Worm (Caenorhabditis elegans) whole organism, L3 larva: ENCODE results near the gene mec-17.
A peak's percentile ranks its signal among the peaks of the same experiment; 100 is the strongest.

ENCODE experiments used
- ZK546.5 ChIP-seq: sonication (generic microtip); optimal IDR thresholded peaks from 2 replicates; lab custom pipeline; 2017; ENCODE audit warnings: missing biosample characterization, missing genetic modification characterization
- aly-2 ChIP-seq: fragments of 150-350 bp; optimal IDR thresholded peaks from 2 replicates; lab custom pipeline; 2014; ENCODE audit warnings: missing biosample characterization, missing genetic modification characterization
- ama-1 ChIP-seq: fragments of 150-350 bp; optimal IDR thresholded peaks from 2 replicates; lab custom pipeline; 2018
- ceh-16 ChIP-seq: sonication (generic microtip); optimal IDR thresholded peaks from 2 replicates; lab custom pipeline; 2017; ENCODE audit warnings: missing biosample characterization, missing genetic modification characterization
- ceh-28 ChIP-seq: fragments of 150-350 bp; optimal IDR thresholded peaks from 2 replicates; lab custom pipeline; 2014; ENCODE audit warnings: missing biosample characterization, missing genetic modification reagents, missing genetic modification characterization
- ceh-82 ChIP-seq: fragments of 150-350 bp; optimal IDR thresholded peaks from 2 replicates; lab custom pipeline; 2014; ENCODE audit warnings: missing biosample characterization, missing genetic modification characterization
- ceh-9 ChIP-seq: sonication (generic microtip); optimal IDR thresholded peaks from 2 replicates; lab custom pipeline; 2018; ENCODE audit warnings: missing biosample characterization, missing genetic modification characterization
- daf-12 ChIP-seq: fragments of 150-350 bp; optimal IDR thresholded peaks from 2 replicates; lab custom pipeline; 2014; ENCODE audit warnings: missing biosample characterization, missing genetic modification reagents, missing genetic modification characterization
- egl-27 ChIP-seq: sonication (generic microtip); optimal IDR thresholded peaks from 4 replicates; lab custom pipeline; 2017; ENCODE audit warnings: missing biosample characterization, missing genetic modification reagents, missing genetic modification characterization
- egl-5 ChIP-seq: fragments of 150-350 bp; optimal IDR thresholded peaks from 2 replicates; lab custom pipeline; 2017; ENCODE audit warnings: missing biosample characterization, missing genetic modification reagents, missing genetic modification characterization, inconsistent platforms
- eor-1 ChIP-seq, 2 experiments: fragments of 150-350 bp; optimal IDR thresholded peaks; 2 replicates each; lab custom pipeline; 2014 to 2018; ENCODE audit warnings: missing biosample characterization in 2 of 2, missing genetic modification characterization in 2 of 2
- fkh-10 ChIP-seq: sonication (generic microtip); optimal IDR thresholded peaks from 2 replicates; lab custom pipeline; 2017; ENCODE audit warnings: missing biosample characterization, missing genetic modification reagents, missing genetic modification characterization
- fkh-2 ChIP-seq: fragments of 150-350 bp; optimal IDR thresholded peaks from 2 replicates; lab custom pipeline; 2014; ENCODE audit warnings: missing biosample characterization, missing genetic modification reagents, missing genetic modification characterization
- fos-1 ChIP-seq: fragments of 150-350 bp; optimal IDR thresholded peaks from 2 replicates; lab custom pipeline; 2014; ENCODE audit warnings: missing biosample characterization, missing genetic modification characterization
- hmg-11 ChIP-seq: sonication (generic microtip); optimal IDR thresholded peaks from 2 replicates; lab custom pipeline; 2016; ENCODE audit warnings: missing genetic modification characterization, missing compliant biosample characterization
- lin-15B ChIP-seq: fragments of 150-350 bp; optimal IDR thresholded peaks from 2 replicates; lab custom pipeline; 2014; ENCODE audit warnings: missing biosample characterization, missing genetic modification characterization
- lin-39 ChIP-seq: fragments of 150-350 bp; optimal IDR thresholded peaks from 2 replicates; lab custom pipeline; 2018; ENCODE audit warnings: missing biosample characterization, missing genetic modification reagents, missing genetic modification characterization
- lsy-12 ChIP-seq: sonication (generic microtip); optimal IDR thresholded peaks from 2 replicates; lab custom pipeline; 2016; ENCODE audit warnings: mild to moderate bottlenecking, missing genetic modification characterization, missing compliant biosample characterization
- mdl-1 ChIP-seq: fragments of 150-350 bp; optimal IDR thresholded peaks from 2 replicates; lab custom pipeline; 2014; ENCODE audit warnings: missing biosample characterization, missing genetic modification characterization
- mml-1 ChIP-seq: fragments of 150-350 bp; sonication (generic microtip); optimal IDR thresholded peaks from 3 replicates; lab custom pipeline; 2014; ENCODE audit warnings: missing biosample characterization, missing genetic modification characterization
- nfya-1 ChIP-seq: sonication (generic microtip); optimal IDR thresholded peaks from 2 replicates; lab custom pipeline; 2017; ENCODE audit warnings: missing genetic modification characterization, mild to moderate bottlenecking, missing compliant biosample characterization, antibody characterized with exemption, moderate library complexity; ENCODE audit not compliant: insufficient read depth
- nhr-11 ChIP-seq: fragments of 150-350 bp; optimal IDR thresholded peaks from 2 replicates; lab custom pipeline; 2014; ENCODE audit warnings: missing biosample characterization, missing genetic modification characterization
- nhr-12 ChIP-seq: fragments of 150-350 bp; optimal IDR thresholded peaks from 2 replicates; lab custom pipeline; 2014; ENCODE audit warnings: missing biosample characterization, missing genetic modification characterization
- nhr-237 ChIP-seq: fragments of 150-350 bp; optimal IDR thresholded peaks from 2 replicates; lab custom pipeline; 2014; ENCODE audit warnings: missing biosample characterization, missing genetic modification characterization
- nhr-25 ChIP-seq: sonication (generic microtip); optimal IDR thresholded peaks from 2 replicates; lab custom pipeline; 2017; ENCODE audit warnings: missing biosample characterization, missing genetic modification characterization
- nhr-28 ChIP-seq: fragments of 150-350 bp; optimal IDR thresholded peaks from 2 replicates; lab custom pipeline; 2014; ENCODE audit warnings: missing biosample characterization, missing genetic modification characterization
- nhr-67 ChIP-seq: fragments of 150-350 bp; optimal IDR thresholded peaks from 2 replicates; lab custom pipeline; 2014; ENCODE audit warnings: missing biosample characterization, missing genetic modification characterization
- nhr-76 ChIP-seq: fragments of 150-350 bp; sonication (generic microtip); optimal IDR thresholded peaks from 5 replicates; lab custom pipeline; 2014; ENCODE audit warnings: missing biosample characterization, missing genetic modification characterization
- nhr-77 ChIP-seq: fragments of 150-350 bp; optimal IDR thresholded peaks from 2 replicates; lab custom pipeline; 2014; ENCODE audit warnings: missing biosample characterization, missing genetic modification characterization
- pha-4 ChIP-seq: fragments of 150-350 bp; optimal IDR thresholded peaks from 2 replicates; lab custom pipeline; 2014; ENCODE audit warnings: missing biosample characterization, missing genetic modification reagents, missing genetic modification characterization
- pqm-1 ChIP-seq: fragments of 150-350 bp; optimal IDR thresholded peaks from 2 replicates; lab custom pipeline; 2017; ENCODE audit warnings: missing biosample characterization, missing genetic modification characterization, inconsistent platforms
- sea-2 ChIP-seq: fragments of 150-350 bp; sonication (generic microtip); optimal IDR thresholded peaks from 4 replicates; lab custom pipeline; 2014; ENCODE audit warnings: missing biosample characterization, missing genetic modification reagents, missing genetic modification characterization
- skn-1 ChIP-seq: fragments of 150-350 bp; optimal IDR thresholded peaks from 2 replicates; lab custom pipeline; 2014; ENCODE audit warnings: missing biosample characterization, missing genetic modification characterization
- snpc-4 ChIP-seq: fragments of 150-350 bp; optimal IDR thresholded peaks from 2 replicates; lab custom pipeline; 2014; ENCODE audit warnings: missing biosample characterization, missing genetic modification characterization
- tbx-2 ChIP-seq: sonication (generic microtip); optimal IDR thresholded peaks from 2 replicates; lab custom pipeline; 2016; ENCODE audit warnings: mild to moderate bottlenecking, missing genetic modification characterization, missing compliant biosample characterization
- unc-39 ChIP-seq: sonication (generic microtip); optimal IDR thresholded peaks from 4 replicates; lab custom pipeline; 2017; ENCODE audit warnings: missing biosample characterization, missing genetic modification characterization
- unc-62 ChIP-seq: fragments of 150-350 bp; sonication (generic microtip); optimal IDR thresholded peaks from 4 replicates; lab custom pipeline; 2014; ENCODE audit warnings: missing biosample characterization, missing genetic modification reagents, missing genetic modification characterization
- zag-1 ChIP-seq: fragments of 150-350 bp; optimal IDR thresholded peaks from 2 replicates; lab custom pipeline; 2014; ENCODE audit warnings: missing biosample characterization, missing genetic modification characterization
- ztf-11 ChIP-seq: fragments of 150-350 bp; optimal IDR thresholded peaks from 2 replicates; lab custom pipeline; 2014; ENCODE audit warnings: missing biosample characterization, missing genetic modification characterization
- ztf-4 ChIP-seq: fragments of 150-350 bp; optimal IDR thresholded peaks from 2 replicates; lab custom pipeline; 2014; ENCODE audit warnings: missing biosample characterization, missing genetic modification characterization

Gene mec-17

ce11 chrIV:7982024-7982576 lies 4.9 kb downstream of the mec-17 start, which contains the start of gene arf-5 (continued):
- TF ChIP-seq nhr-77: no peak
- no peak for TF ChIP-seq tbx-2
- no peak for TF ChIP-seq eor-1 (tag; optimal IDR thresholded peaks at IDR 0.05; lab: Kevin White, UChicago)
- TF ChIP-seq nhr-11 (tag; lab: Kevin White, UChicago): no peak
- no peak for TF ChIP-seq unc-39 (tag; lab: Kevin White, UChicago)
- TF ChIP-seq fkh-10 (GFP tag; lab: Kevin White, UChicago): no peak
- no peak for TF ChIP-seq ztf-11 (tag; lab: Kevin White, UChicago)
- TF ChIP-seq hmg-11 (tag; lab: Kevin White, UChicago): no peak
- TF ChIP-seq nhr-67 (tag; lab: Kevin White, UChicago): no peak
- TF ChIP-seq nhr-237: no peak
- no peak for TF ChIP-seq nhr-25
- TF ChIP-seq ceh-9 (tag; lab: Kevin White, UChicago): no peak
- TF ChIP-seq fos-1 (tag; lab: Kevin White, UChicago): no peak
- no peak for TF ChIP-seq nhr-12 (tag; lab: Kevin White, UChicago)
- TF ChIP-seq ama-1 (lab: Kevin White, UChicago): peak; percentile 50
- TF ChIP-seq zag-1 (tag; lab: Kevin White, UChicago): no peak
- TF ChIP-seq lsy-12 (tag; lab: Kevin White, UChicago): no peak
- no peak for TF ChIP-seq nhr-28 (tag; lab: Kevin White, UChicago)
- no peak for TF ChIP-seq unc-62 (GFP tag; lab: Kevin White, UChicago)
- TF ChIP-seq snpc-4 (tag; lab: Kevin White, UChicago): no peak
- no peak for TF ChIP-seq nhr-76 (tag; lab: Kevin White, UChicago)
- TF ChIP-seq ceh-28: no peak

ce11 chrIV:7979588-7979987 lies 7.4 kb downstream of the mec-17 start, which contains the start of gene unc-24:
Gene unc-24 (plus strand): TSS chrIV:7979870.
- TF ChIP-seq ceh-82 (tag; lab: Kevin White, UChicago) (no peak), nhr-76 (tag; lab: Kevin White, UChicago) (no peak), nfya-1 (tag; lab: Kevin White, UChicago) (peak; percentile 63), egl-27 (no peak), pha-4 (no peak), pqm-1 (tag; lab: Kevin White, UChicago) (no peak), hmg-11 (tag; lab: Kevin White, UChicago) (peak; percentile 20), egl-5 (tag; lab: Kevin White, UChicago) (no peak), ceh-9 (tag; lab: Kevin White, UChicago) (no peak), fkh-2 (no peak), nhr-237 (no peak), nhr-11 (tag; lab: Kevin White, UChicago) (no peak), ZK546.5 (tag; lab: Kevin White, UChicago) (no peak), daf-12 (tag; lab: Kevin White, UChicago) (no peak), unc-62 (GFP tag; lab: Kevin White, UChicago) (no peak), ceh-28 (no peak), skn-1 (tag; lab: Kevin White, UChicago) (no peak), snpc-4 (tag; lab: Kevin White, UChicago) (no peak), nhr-25 (no peak), nhr-67 (tag; lab: Kevin White, UChicago) (no peak), mml-1 (no peak), aly-2 (tag; lab: Kevin White, UChicago) (no peak), lin-15B (tag; lab: Kevin White, UChicago) (peak; percentile 22), tbx-2 (no peak), lin-39 (peak; percentile 74), mdl-1 (tag; lab: Kevin White, UChicago) (no peak), fkh-10 (GFP tag; lab: Kevin White, UChicago) (no peak), ama-1 (lab: Kevin White, UChicago) (no peak), ztf-4 (tag; lab: Kevin White, UChicago) (no peak), sea-2 (no peak), zag-1 (tag; lab: Kevin White, UChicago) (no peak), nhr-77 (no peak), fos-1 (tag; lab: Kevin White, UChicago) (no peak), ceh-16 (tag; lab: Kevin White, UChicago) (no peak)

- TF ChIP-seq egl-5 (tag; lab: Kevin White, UChicago): no peak
- TF ChIP-seq nhr-25: peak; percentile 14
- TF ChIP-seq, all 47 proteins: peak for 1
Observed at ce11 chrIV:7977452-7977940, 9.5 kb downstream of the mec-17 start, which contains the start of gene ora-1. Gene ora-1 (plus strand): TSS chrIV:7977890.
